Fruit fly (Drosophila melanogaster) whole organism, pupa: Measurements from ENCODE around the gene CG15528.

Source experiments
- CG10348 ChIP-seq: fragments of 200-800 bp; sonication (Bioruptor generic); IDR thresholded peaks from 2 replicates; pipeline ENCODE4 v1.3.6; 2022; ENCODE audit warnings: missing biosample characterization, missing genetic modification characterization
- CG12605 ChIP-seq: fragments of 200-800 bp; sonication (Bioruptor generic); IDR thresholded peaks from 2 replicates; pipeline ENCODE4 v1.3.6; 2022; ENCODE audit warnings: missing biosample characterization, missing genetic modification characterization
- CG13204 ChIP-seq: fragments of 200-800 bp; sonication (Bioruptor generic); optimal IDR thresholded peaks from 2 replicates; lab custom pipeline; 2018; ENCODE audit warnings: missing biosample characterization, mild to moderate bottlenecking, missing genetic modification characterization, moderate library complexity
- CG14655 ChIP-seq: fragments of 200-800 bp; sonication (Bioruptor generic); optimal IDR thresholded peaks from 3 replicates; lab custom pipeline; 2017; ENCODE audit warnings: mild to moderate bottlenecking, missing biosample characterization, missing genetic modification reagents, missing genetic modification characterization
- CG15710 ChIP-seq: fragments of 200-800 bp; sonication (Bioruptor generic); optimal IDR thresholded peaks from 2 replicates; lab custom pipeline; 2018; ENCODE audit warnings: missing biosample characterization, mild to moderate bottlenecking, missing genetic modification characterization, moderate library complexity
- CG17806 ChIP-seq: fragments of 200-800 bp; sonication (Bioruptor generic); optimal IDR thresholded peaks from 2 replicates; lab custom pipeline; 2018; ENCODE audit warnings: missing biosample characterization, mild to moderate bottlenecking, missing genetic modification characterization, moderate library complexity
- CG32121 ChIP-seq: fragments of 200-800 bp; sonication (Bioruptor generic); IDR thresholded peaks from 2 replicates; pipeline ENCODE4 v1.3.6; 2022; ENCODE audit warnings: missing biosample characterization, missing genetic modification characterization
- CG34367 ChIP-seq: fragments of 200-800 bp; sonication (Bioruptor generic); optimal IDR thresholded peaks from 2 replicates; lab custom pipeline; 2018; ENCODE audit warnings: missing biosample characterization, mild to moderate bottlenecking, missing genetic modification characterization
- CG4496 ChIP-seq: fragments of 200-800 bp; sonication (Bioruptor generic); IDR thresholded peaks from 3 replicates; pipeline ENCODE4 v1.3.6; 2022; ENCODE audit warnings: missing biosample characterization, missing genetic modification characterization
- CG8159 ChIP-seq: fragments of 200-800 bp; sonication (Bioruptor generic); optimal IDR thresholded peaks from 3 replicates; lab custom pipeline; 2018; ENCODE audit warnings: missing biosample characterization, mild to moderate bottlenecking, missing genetic modification characterization, moderate library complexity
- CG8301 ChIP-seq: fragments of 200-800 bp; sonication (Bioruptor generic); optimal IDR thresholded peaks from 2 replicates; lab custom pipeline; 2018; ENCODE audit warnings: missing biosample characterization, mild to moderate bottlenecking, missing genetic modification characterization
- CG9948 ChIP-seq: fragments of 200-800 bp; sonication (Bioruptor generic); optimal IDR thresholded peaks from 2 replicates; lab custom pipeline; 2018; ENCODE audit warnings: missing biosample characterization, mild to moderate bottlenecking, missing genetic modification characterization, moderate library complexity
- D1 ChIP-seq: fragments of 200-800 bp; sonication (Bioruptor generic); optimal IDR thresholded peaks from 2 replicates; lab custom pipeline; 2018; ENCODE audit warnings: missing biosample characterization, mild to moderate bottlenecking, missing genetic modification characterization, moderate library complexity
- EcR ChIP-seq: fragments of 200-800 bp; sonication (Bioruptor generic); optimal IDR thresholded peaks from 3 replicates; lab custom pipeline; 2019; ENCODE audit warnings: missing biosample characterization, missing genetic modification characterization, mild to moderate bottlenecking, moderate library complexity, missing genetic modification reagents
- Ets98B ChIP-seq: fragments of 200-800 bp; sonication (Bioruptor generic); IDR thresholded peaks from 2 replicates; pipeline ENCODE4 v1.3.6; 2022; ENCODE audit warnings: missing biosample characterization, missing genetic modification characterization
- Pif1A ChIP-seq: fragments of 200-800 bp; sonication (Bioruptor generic); optimal IDR thresholded peaks from 3 replicates; lab custom pipeline; 2016; ENCODE audit warnings: missing biosample characterization, missing genetic modification characterization
- Pif1B ChIP-seq: fragments of 200-800 bp; sonication (Bioruptor generic); optimal IDR thresholded peaks from 3 replicates; lab custom pipeline; 2016; ENCODE audit warnings: missing biosample characterization, missing genetic modification characterization
- Snoo ChIP-seq: fragments of 200-800 bp; sonication (Bioruptor generic); optimal IDR thresholded peaks from 3 replicates; lab custom pipeline; 2017; ENCODE audit warnings: missing biosample characterization, mild to moderate bottlenecking, missing genetic modification characterization, inconsistent platforms
- fd96Ca ChIP-seq: fragments of 200-800 bp; sonication (Bioruptor generic); IDR thresholded peaks from 3 replicates; pipeline ENCODE4 v1.3.6; 2022; ENCODE audit warnings: missing biosample characterization, missing genetic modification characterization
- gl ChIP-seq: fragments of 200-800 bp; sonication (Bioruptor generic); optimal IDR thresholded peaks from 2 replicates; lab custom pipeline; 2018; ENCODE audit warnings: missing biosample characterization, mild to moderate bottlenecking, missing genetic modification characterization
- rn ChIP-seq: fragments of 200-800 bp; sonication (Bioruptor generic); IDR thresholded peaks from 2 replicates; pipeline ENCODE4 v1.3.6; 2022; ENCODE audit warnings: missing biosample characterization, missing genetic modification characterization

Gene CG15528

dm6 chr3R:30070198-30070597 is 18.3 kb upstream of the CG15528 start:
- TF ChIP-seq D1 (no peak), CG13204 (no peak), Pif1A (no peak), EcR (GFP tag; lab: Kevin White, UChicago) (no peak), CG8301 (tag; lab: Kevin White, UChicago) (no peak)

- peak; percentile 83 for TF ChIP-seq EcR (GFP tag; lab: Kevin White, UChicago)
- TF ChIP-seq CG32121 = no peak
Observed at dm6 chr3R:30066004-30066403, 14.1 kb upstream of the CG15528 start.

- no peak for TF ChIP-seq CG14655 (GFP tag; lab: Kevin White, UChicago)
- no peak for TF ChIP-seq CG12605
- TF ChIP-seq CG17806 (tag; lab: Kevin White, UChicago) = no peak
- no peak for TF ChIP-seq CG10348 (GFP tag; lab: Robert Waterston, UW)
- no peak for TF ChIP-seq D1
- TF ChIP-seq rn (GFP tag; lab: Robert Waterston, UW) = no peak
- TF ChIP-seq CG15710 (tag; lab: Kevin White, UChicago) = no peak
- TF ChIP-seq CG8301 (tag; lab: Kevin White, UChicago) = no peak
- no peak for TF ChIP-seq Pif1A
- no peak for TF ChIP-seq Snoo (tag; lab: Kevin White, UChicago)
- TF ChIP-seq CG4496 (GFP tag; lab: Robert Waterston, UW) = no peak
- TF ChIP-seq EcR (GFP tag; lab: Kevin White, UChicago) = no peak
Observed at dm6 chr3R:30063704-30064103, 11.8 kb upstream of the CG15528 start.

dm6 chr3R:30062543-30062942 is 10.6 kb upstream of the CG15528 start:
- no peak for TF ChIP-seq CG17806 (tag; lab: Kevin White, UChicago)
- no peak for TF ChIP-seq CG9948 (tag; lab: Kevin White, UChicago)
- peak; percentile 1 for TF ChIP-seq EcR (GFP tag; lab: Kevin White, UChicago)

dm6 chr3R:30061980-30062379 is 10.1 kb upstream of the CG15528 start:
- TF ChIP-seq CG8301 (tag; lab: Kevin White, UChicago) (no peak), rn (GFP tag; lab: Robert Waterston, UW) (no peak), CG4496 (GFP tag; lab: Robert Waterston, UW) (no peak), CG15710 (tag; lab: Kevin White, UChicago) (no peak), CG32121 (no peak), Pif1B (GFP tag; lab: Kevin White, UChicago) (no peak), CG34367 (tag; lab: Kevin White, UChicago) (no peak), CG10348 (GFP tag; lab: Robert Waterston, UW) (no peak), CG12605 (no peak)

- TF ChIP-seq Pif1A = peak; percentile 95
- peak; percentile 92 for TF ChIP-seq fd96Ca (GFP tag; lab: Robert Waterston, UW)
- TF ChIP-seq CG10348 (GFP tag; lab: Robert Waterston, UW) = peak; percentile 40; the same call in 1 of the 2 replicates
- peak; percentile 41 for TF ChIP-seq EcR (GFP tag; lab: Kevin White, UChicago)
- TF ChIP-seq CG17806 (tag; lab: Kevin White, UChicago) = peak; percentile 95
- peak; percentile 89 for TF ChIP-seq CG15710 (tag; lab: Kevin White, UChicago)
- TF ChIP-seq gl (tag; lab: Kevin White, UChicago) = peak; percentile 85
- TF ChIP-seq Ets98B (GFP tag; lab: Robert Waterston, UW) = peak; percentile 96
- TF ChIP-seq rn (GFP tag; lab: Robert Waterston, UW) = peak; percentile 91
- TF ChIP-seq CG4496 (GFP tag; lab: Robert Waterston, UW) = peak; percentile 96
- TF ChIP-seq Snoo (tag; lab: Kevin White, UChicago) = peak; percentile 95
- peak; percentile 94 for TF ChIP-seq CG8159 (tag; lab: Kevin White, UChicago)
- TF ChIP-seq CG32121 = peak; percentile 94
- peak; percentile 67 for TF ChIP-seq CG13204
- TF ChIP-seq CG12605 = peak; percentile 92
- peak; percentile 87 for TF ChIP-seq CG8301 (tag; lab: Kevin White, UChicago)
- TF ChIP-seq CG34367 (tag; lab: Kevin White, UChicago) = peak; percentile 81
- peak; percentile 83 for TF ChIP-seq D1
- peak; percentile 96 for TF ChIP-seq Pif1B (GFP tag; lab: Kevin White, UChicago)
- peak; percentile 86 for TF ChIP-seq CG9948 (tag; lab: Kevin White, UChicago)
- TF ChIP-seq CG14655 (GFP tag; lab: Kevin White, UChicago) = peak; percentile 83
Observed at dm6 chr3R:30061154-30061482, 9.2 kb upstream of the CG15528 start.

- TF ChIP-seq Snoo (tag; lab: Kevin White, UChicago) (no peak), Ets98B (GFP tag; lab: Robert Waterston, UW) (no peak), CG34367 (tag; lab: Kevin White, UChicago) (no peak), Pif1A (no peak), CG8301 (tag; lab: Kevin White, UChicago) (no peak), EcR (GFP tag; lab: Kevin White, UChicago) (no peak), CG10348 (GFP tag; lab: Robert Waterston, UW) (no peak), rn (GFP tag; lab: Robert Waterston, UW) (no peak), CG14655 (GFP tag; lab: Kevin White, UChicago) (no peak), D1 (no peak)
Observed at dm6 chr3R:30060451-30061153, 8.7 kb upstream of the CG15528 start.
